Worm (Caenorhabditis elegans) whole organism, L1 larva: ENCODE measurements around the gene cit-1.2.

Experiments
- C04F5.9 ChIP-seq: sonication (generic microtip); optimal IDR thresholded peaks from 2 replicates; lab custom pipeline; 2016; ENCODE audit warnings: missing genetic modification characterization, missing compliant biosample characterization
- C34B4.2 ChIP-seq: sonication (generic microtip); optimal IDR thresholded peaks from 2 replicates; lab custom pipeline; 2017; ENCODE audit warnings: mild to moderate bottlenecking, missing genetic modification characterization, missing compliant biosample characterization
- Y116A8C.19 ChIP-seq: sonication (generic microtip); optimal IDR thresholded peaks from 2 replicates; lab custom pipeline; 2016; ENCODE audit warnings: missing compliant biosample characterization, missing genetic modification characterization, borderline replicate concordance
- aha-1 ChIP-seq: fragments of 150-350 bp; optimal IDR thresholded peaks from 2 replicates; lab custom pipeline; 2014; ENCODE audit warnings: missing biosample characterization, missing genetic modification characterization
- alr-1 ChIP-seq: fragments of 200-800 bp; sonication (Bioruptor generic); optimal IDR thresholded peaks from 2 replicates; lab custom pipeline; 2018; ENCODE audit warnings: borderline replicate concordance, mild to moderate bottlenecking, missing genetic modification characterization, missing compliant biosample characterization
- aly-2 ChIP-seq: fragments of 150-350 bp; optimal IDR thresholded peaks from 2 replicates; lab custom pipeline; 2014; ENCODE audit warnings: missing biosample characterization, missing genetic modification characterization
- ama-1 ChIP-seq: fragments of 150-350 bp; optimal IDR thresholded peaks from 2 replicates; lab custom pipeline; 2014
- blmp-1 ChIP-seq: fragments of 150-350 bp; optimal IDR thresholded peaks from 2 replicates; lab custom pipeline; 2014; ENCODE audit warnings: missing biosample characterization, missing genetic modification characterization
- ceh-82 ChIP-seq, 3 experiments: fragments of 150-350 bp in 1 of 3; sonication (generic microtip) in 2 of 3; optimal IDR thresholded peaks; 2 replicates each; lab custom pipeline; 2014 to 2017; ENCODE audit warnings: missing biosample characterization in 3 of 3, missing genetic modification characterization in 3 of 3
- dpl-1 ChIP-seq, 3 experiments: fragments of 150-350 bp in 2 of 3; sonication (generic microtip) in 1 of 3; optimal IDR thresholded peaks; 2 replicates each; lab custom pipeline; 2014 to 2017; ENCODE audit warnings: missing biosample characterization in 3 of 3, missing genetic modification characterization in 3 of 3, missing genetic modification reagents in 3 of 3
- efl-1 ChIP-seq, 4 experiments: fragments of 150-350 bp; optimal IDR thresholded peaks in 3 of 4; peaks in 1 of 4; 1 replicate in 1 of 4; 2 replicates in 3 of 4; lab custom pipeline; 2014; ENCODE audit warnings: missing biosample characterization in 2 of 4, missing genetic modification characterization in 2 of 4, missing genetic modification reagents in 2 of 4
- egl-27 ChIP-seq, 2 experiments: fragments of 150-350 bp in 1 of 2; sonication (generic microtip); optimal IDR thresholded peaks; 3 replicates each; lab custom pipeline; 2017 to 2018; ENCODE audit warnings: missing biosample characterization in 2 of 2, missing genetic modification characterization in 2 of 2, missing genetic modification reagents in 2 of 2
- elt-3 ChIP-seq, 6 experiments: fragments of 150-350 bp in 1 of 6; sonication (generic microtip); optimal IDR thresholded peaks; 2 replicates each; lab custom pipeline; 2017 to 2018; ENCODE audit warnings: missing biosample characterization in 6 of 6, missing genetic modification characterization in 6 of 6, inconsistent platforms in 1 of 6
- ets-5 ChIP-seq: fragments of 200-800 bp; sonication (Bioruptor generic); IDR thresholded peaks from 2 replicates; pipeline ENCODE4 v1.3.6; 2022; ENCODE audit warnings: missing genetic modification characterization, missing compliant biosample characterization
- fkh-10 ChIP-seq: sonication (generic microtip); optimal IDR thresholded peaks from 2 replicates; lab custom pipeline; 2017; ENCODE audit warnings: missing biosample characterization, missing genetic modification reagents, missing genetic modification characterization
- fkh-4 ChIP-seq: sonication (generic microtip); optimal IDR thresholded peaks from 2 replicates; lab custom pipeline; 2016; ENCODE audit warnings: missing compliant biosample characterization, missing genetic modification characterization, borderline replicate concordance
- fkh-8 ChIP-seq: sonication (generic microtip); optimal IDR thresholded peaks from 2 replicates; lab custom pipeline; 2016; ENCODE audit warnings: mild to moderate bottlenecking, missing genetic modification characterization, missing compliant biosample characterization
- grh-1 ChIP-seq: fragments of 200-800 bp; sonication (Bioruptor generic); IDR thresholded peaks from 2 replicates; pipeline ENCODE4 v1.3.6; 2022; ENCODE audit warnings: missing genetic modification reagents, missing genetic modification characterization, missing compliant biosample characterization
- hlh-17 ChIP-seq: fragments of 200-800 bp; sonication (Bioruptor generic); optimal IDR thresholded peaks from 2 replicates; lab custom pipeline; 2018; ENCODE audit warnings: missing genetic modification characterization, mild to moderate bottlenecking, missing compliant biosample characterization, moderate library complexity, borderline replicate concordance
- hpl-2 ChIP-seq: fragments of 150-350 bp; optimal IDR thresholded peaks from 2 replicates; lab custom pipeline; 2014; ENCODE audit warnings: missing biosample characterization, missing genetic modification reagents, missing genetic modification characterization
- lin-13 ChIP-seq: fragments of 150-350 bp; optimal IDR thresholded peaks from 2 replicates; lab custom pipeline; 2014; ENCODE audit warnings: missing biosample characterization, missing genetic modification reagents, missing genetic modification characterization
- lin-35 ChIP-seq, 2 experiments: fragments of 150-350 bp; optimal IDR thresholded peaks; 2 replicates each; lab custom pipeline; 2014; ENCODE audit warnings: missing biosample characterization in 2 of 2, missing genetic modification characterization in 2 of 2, missing genetic modification reagents in 2 of 2
- lir-3 ChIP-seq: sonication (generic microtip); optimal IDR thresholded peaks from 2 replicates; lab custom pipeline; 2016; ENCODE audit warnings: mild to moderate bottlenecking, missing genetic modification characterization, moderate library complexity, missing compliant biosample characterization; ENCODE audit not compliant: poor library complexity
- mab-9 ChIP-seq: fragments of 200-800 bp; sonication (Bioruptor generic); IDR thresholded peaks from 2 replicates; pipeline ENCODE4 v1.3.6; 2022; ENCODE audit warnings: missing genetic modification reagents, missing genetic modification characterization, missing compliant biosample characterization
- mdl-1 ChIP-seq, 2 experiments: fragments of 150-350 bp; optimal IDR thresholded peaks; 2 replicates each; lab custom pipeline; 2014 to 2017; ENCODE audit warnings: missing biosample characterization in 2 of 2, missing genetic modification characterization in 2 of 2, inconsistent platforms in 1 of 2
- mef-2 ChIP-seq: fragments of 150-350 bp; optimal IDR thresholded peaks from 2 replicates; lab custom pipeline; 2014; ENCODE audit warnings: missing biosample characterization, missing genetic modification characterization
- nhr-11 ChIP-seq: fragments of 150-350 bp; optimal IDR thresholded peaks from 2 replicates; lab custom pipeline; 2014; ENCODE audit warnings: missing biosample characterization, missing genetic modification characterization
- nhr-237 ChIP-seq: fragments of 150-350 bp; optimal IDR thresholded peaks from 2 replicates; lab custom pipeline; 2014; ENCODE audit warnings: missing biosample characterization, missing genetic modification characterization
- nhr-76 ChIP-seq: sonication (generic microtip); optimal IDR thresholded peaks from 2 replicates; lab custom pipeline; 2017; ENCODE audit warnings: missing biosample characterization, missing genetic modification characterization
- nhr-85 ChIP-seq: sonication (generic microtip); peaks from one replicate; lab custom pipeline; 2016; ENCODE audit warnings: missing genetic modification characterization, inconsistent platforms, missing compliant biosample characterization
- nhr-90 ChIP-seq: sonication (generic microtip); optimal IDR thresholded peaks from 2 replicates; lab custom pipeline; 2016; ENCODE audit warnings: mild to moderate bottlenecking, missing genetic modification characterization, missing compliant biosample characterization; ENCODE audit not compliant: poor library complexity
- pag-3 ChIP-seq: sonication (generic microtip); optimal IDR thresholded peaks from 2 replicates; lab custom pipeline; 2017; ENCODE audit warnings: missing genetic modification characterization, mild to moderate bottlenecking, missing compliant biosample characterization, antibody characterized with exemption, borderline replicate concordance; ENCODE audit not compliant: insufficient read depth
- pqm-1 ChIP-seq: sonication (generic microtip); optimal IDR thresholded peaks from 3 replicates; lab custom pipeline; 2017; ENCODE audit warnings: missing biosample characterization, missing genetic modification characterization
- rnt-1 ChIP-seq: sonication (generic microtip); optimal IDR thresholded peaks from 2 replicates; lab custom pipeline; 2016; ENCODE audit warnings: mild to moderate bottlenecking, missing genetic modification characterization, moderate library complexity, missing compliant biosample characterization
- sox-4 ChIP-seq: sonication (generic microtip); optimal IDR thresholded peaks from 2 replicates; lab custom pipeline; 2016; ENCODE audit warnings: missing genetic modification characterization, missing compliant biosample characterization
- sup-37 ChIP-seq: fragments of 200-800 bp; sonication (Bioruptor generic); optimal IDR thresholded peaks from 2 replicates; lab custom pipeline; 2018; ENCODE audit warnings: mild to moderate bottlenecking, missing genetic modification characterization, missing compliant biosample characterization
- swsn-7 ChIP-seq: sonication (generic microtip); optimal IDR thresholded peaks from 2 replicates; lab custom pipeline; 2016; ENCODE audit warnings: missing genetic modification characterization, missing compliant biosample characterization
- tlp-1 ChIP-seq: fragments of 150-350 bp; optimal IDR thresholded peaks from 2 replicates; lab custom pipeline; 2014; ENCODE audit warnings: missing biosample characterization, missing genetic modification characterization
- unc-30 ChIP-seq: sonication (generic microtip); optimal IDR thresholded peaks from 2 replicates; lab custom pipeline; 2017; ENCODE audit warnings: missing biosample characterization, missing genetic modification characterization
- unc-62 ChIP-seq: fragments of 150-350 bp; optimal IDR thresholded peaks from 2 replicates; lab custom pipeline; 2014; ENCODE audit warnings: missing biosample characterization, missing genetic modification reagents, missing genetic modification characterization
- unc-98 ChIP-seq: fragments of 200-800 bp; sonication (Bioruptor generic); IDR thresholded peaks from 2 replicates; pipeline ENCODE4 v1.3.6; 2022; ENCODE audit warnings: missing genetic modification characterization, missing compliant biosample characterization
- xbp-1 ChIP-seq: sonication (generic microtip); optimal IDR thresholded peaks from 2 replicates; lab custom pipeline; 2016; ENCODE audit warnings: missing genetic modification characterization, missing compliant biosample characterization
- ztf-11 ChIP-seq, 2 experiments: sonication (generic microtip); optimal IDR thresholded peaks; 2 replicates each; lab custom pipeline; 2016 to 2017; ENCODE audit warnings: missing genetic modification characterization in 2 of 2, missing biosample characterization in 1 of 2, missing compliant biosample characterization in 1 of 2

The cit-1.2 gene

DNA sequence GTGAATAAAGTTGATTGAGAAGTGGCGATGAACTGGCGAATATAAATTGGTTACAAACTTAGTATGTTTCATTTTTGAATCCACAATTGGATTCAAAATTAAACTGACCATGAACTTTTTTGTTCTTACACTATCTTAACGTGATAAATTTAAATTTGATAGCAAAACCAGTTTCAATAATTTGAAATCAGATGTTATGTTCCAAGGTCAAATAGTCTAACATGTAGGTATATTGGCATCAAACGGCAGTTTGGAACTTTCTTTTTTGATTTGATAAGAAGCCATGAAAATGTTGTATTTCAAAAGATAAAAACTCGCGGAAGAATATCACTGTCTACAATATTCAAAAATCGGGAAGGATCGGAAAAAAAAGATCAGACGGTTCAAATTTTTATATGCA lies 25.5 kb downstream of the cit-1.2 start (continued):
- no peak for TF ChIP-seq sox-4 (tag; lab: Kevin White, UChicago)
- no peak for TF ChIP-seq egl-27 (tag; optimal IDR thresholded peaks at IDR 0.05; lab: Kevin White, UChicago)
- no peak for TF ChIP-seq nhr-76 (tag; lab: Kevin White, UChicago)

DNA sequence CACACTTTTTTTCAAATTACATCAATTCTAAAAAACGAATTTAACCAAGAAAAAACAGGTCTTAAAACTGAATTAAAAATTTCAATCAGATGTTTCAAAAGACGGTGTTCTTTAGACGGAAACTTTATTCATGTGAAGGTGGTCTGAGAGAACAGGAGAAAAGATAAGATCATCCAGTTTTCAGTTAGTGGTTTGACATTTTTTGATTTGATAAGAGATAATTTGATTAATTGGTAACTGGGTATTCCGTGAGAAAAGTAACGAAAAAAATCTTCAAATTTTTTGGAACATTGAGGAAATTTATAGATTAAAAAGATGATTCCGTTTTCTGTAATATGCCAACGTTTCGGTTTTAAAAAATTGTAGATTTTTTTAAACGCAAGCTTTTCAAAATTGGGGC lies 25.9 kb downstream of the cit-1.2 start:
- TF ChIP-seq elt-3 (tag; optimal IDR thresholded peaks at IDR 0.05; lab: Kevin White, UChicago) (peak in 4 of 6 experiments; percentile 1 to 80 (median 54)), unc-30 (no peak), xbp-1 (tag; lab: Kevin White, UChicago) (no peak), nhr-85 (tag; lab: Kevin White, UChicago) (peak; percentile 50), ets-5 (GFP tag; lab: Robert Waterston, UW) (no peak), blmp-1 (peak; percentile 35), alr-1 (tag; lab: Kevin White, UChicago) (no peak), unc-98 (GFP tag; lab: Robert Waterston, UW) (no peak), pqm-1 (tag; lab: Kevin White, UChicago) (no peak), lin-13 (GFP tag; lab: Kevin White, UChicago) (no peak), efl-1 (optimal IDR thresholded peaks at IDR 0.05; lab: Kevin White, UChicago) (no peak), efl-1 (GFP tag; optimal IDR thresholded peaks at IDR 0.05 in 1 of 2; lab: Kevin White, UChicago) (peak in 1 of 2 experiments; percentile 63)

DNA sequence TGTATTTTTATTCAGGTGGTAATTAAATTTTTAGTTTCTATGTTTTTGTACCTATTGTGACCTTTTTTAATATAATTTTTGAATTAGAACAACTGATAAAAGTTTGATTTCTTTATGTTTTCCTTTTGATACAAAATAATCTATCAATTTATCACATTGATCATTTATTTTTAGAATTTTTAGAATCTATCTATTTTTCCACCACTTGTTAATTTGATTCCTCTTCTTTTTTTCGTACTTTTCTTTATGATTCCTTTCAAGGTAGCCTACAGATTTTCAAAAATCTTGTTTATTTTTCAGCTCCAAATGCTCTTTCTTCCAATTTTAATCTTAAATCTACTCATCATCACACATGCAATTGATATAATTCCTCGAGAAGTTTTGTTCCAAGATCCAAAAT lies 27.4 kb downstream of the cit-1.2 start, which contains the start of gene dpf-6:
TSS of gene dpf-6 (plus strand) at position 301 of the 400 bp plus-strand sequence.
- no peak for TF ChIP-seq fkh-4 (tag; lab: Kevin White, UChicago)
- no peak for TF ChIP-seq C04F5.9 (tag; lab: Kevin White, UChicago)
- TF ChIP-seq alr-1 (tag; lab: Kevin White, UChicago) = no peak
- TF ChIP-seq unc-62 (GFP tag; lab: Kevin White, UChicago) = no peak
- TF ChIP-seq aha-1 (tag; lab: Kevin White, UChicago) = no peak
- TF ChIP-seq ceh-82 (tag; optimal IDR thresholded peaks at IDR 0.05; lab: Kevin White, UChicago) = no peak
- no peak for TF ChIP-seq hpl-2
- no peak for TF ChIP-seq C34B4.2 (tag; lab: Kevin White, UChicago)
- no peak for TF ChIP-seq rnt-1 (tag; lab: Kevin White, UChicago)
- TF ChIP-seq lir-3 (tag; lab: Kevin White, UChicago) = no peak
- TF ChIP-seq, all 84 proteins: peak for 0

DNA sequence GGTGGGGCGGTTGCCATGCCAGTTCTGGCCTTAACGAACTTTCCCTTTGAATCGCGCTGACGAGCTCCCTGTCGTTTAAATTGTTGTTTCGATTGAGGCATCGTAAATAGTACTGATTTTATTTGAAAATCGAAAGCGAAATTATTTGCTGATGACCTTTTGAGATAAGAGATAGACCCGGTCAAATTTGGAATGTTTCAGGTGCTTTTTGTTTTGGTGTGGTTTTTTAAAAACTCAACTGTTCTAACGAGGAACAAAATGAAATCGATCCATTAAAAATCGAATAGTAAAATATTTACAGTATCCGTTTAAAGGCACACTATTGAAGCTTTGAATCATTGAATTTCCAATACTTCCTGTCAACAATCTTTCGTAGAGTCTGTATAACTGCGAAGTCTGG lies 32.2 kb downstream of the cit-1.2 start, which contains the start of gene K12H4.6:
TSS of gene K12H4.6 (minus strand) at position 101 of the 400 bp plus-strand sequence.
- TF ChIP-seq nhr-237 (tag; lab: Kevin White, UChicago) = no peak
- no peak for TF ChIP-seq pag-3
- TF ChIP-seq C04F5.9 (tag; lab: Kevin White, UChicago) = no peak
- TF ChIP-seq dpl-1 (GFP tag; optimal IDR thresholded peaks at IDR 0.05; lab: Kevin White, UChicago) = no peak
- TF ChIP-seq sup-37 = no peak
- no peak for TF ChIP-seq tlp-1 (tag; lab: Kevin White, UChicago)
- no peak for TF ChIP-seq unc-98 (GFP tag; lab: Robert Waterston, UW)
- no peak for TF ChIP-seq Y116A8C.19 (tag; lab: Kevin White, UChicago)
- TF ChIP-seq fkh-8 (tag; lab: Kevin White, UChicago) = no peak
- TF ChIP-seq mef-2 (tag; lab: Kevin White, UChicago) = no peak
- no peak for TF ChIP-seq swsn-7 (tag; lab: Kevin White, UChicago)
- TF ChIP-seq xbp-1 (tag; lab: Kevin White, UChicago) = no peak

DNA sequence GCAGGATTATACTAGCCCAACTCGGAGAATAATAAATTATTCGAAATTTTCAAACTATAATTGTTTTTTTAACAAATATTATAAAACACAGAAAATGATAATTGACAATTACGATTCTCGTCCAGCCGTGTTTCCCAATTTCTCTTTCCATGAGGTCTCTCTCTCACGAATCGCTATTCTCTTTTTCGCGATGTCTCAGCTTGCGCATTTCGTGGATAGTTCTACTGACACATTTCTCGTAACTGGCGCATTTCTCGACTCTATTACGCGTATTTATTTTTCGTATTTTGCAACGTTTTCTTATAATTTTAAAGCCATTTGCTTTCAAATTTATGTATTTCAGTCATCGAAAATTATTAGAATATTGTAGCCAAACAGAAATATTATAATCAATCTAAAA lies 33.2 kb downstream of the cit-1.2 start:
- TF ChIP-seq sup-37 (peak; percentile 39), fkh-10 (peak; percentile 99), nhr-85 (tag; lab: Kevin White, UChicago) (peak; percentile 95), nhr-90 (tag; lab: Kevin White, UChicago) (peak; percentile 96), aly-2 (peak; percentile 89), C34B4.2 (tag; lab: Kevin White, UChicago) (no peak), hlh-17 (no peak), ama-1 (lab: Kevin White, UChicago) (no peak), ztf-11 (tag; optimal IDR thresholded peaks at IDR 0.05; lab: Kevin White, UChicago) (peak in 1 of 2 experiments; percentile 93), nhr-11 (peak; percentile 80), unc-62 (GFP tag; lab: Kevin White, UChicago) (peak; percentile 50), grh-1 (GFP tag; lab: Robert Waterston, UW) (peak; percentile 75), mdl-1 (tag; optimal IDR thresholded peaks at IDR 0.05; lab: Kevin White, UChicago) (peak in 1 of 2 experiments; percentile 91), aha-1 (tag; lab: Kevin White, UChicago) (peak; percentile 54), mab-9 (GFP tag; lab: Robert Waterston, UW) (peak; percentile 86), lin-35 (GFP tag; optimal IDR thresholded peaks at IDR 0.05; lab: Kevin White, UChicago) (peak; percentile 93 to 97), lin-13 (GFP tag; lab: Kevin White, UChicago) (peak; percentile 98)
